Worm (Caenorhabditis elegans): ENCODE data around the gene chil-1.

Gene chil-1

DNA sequence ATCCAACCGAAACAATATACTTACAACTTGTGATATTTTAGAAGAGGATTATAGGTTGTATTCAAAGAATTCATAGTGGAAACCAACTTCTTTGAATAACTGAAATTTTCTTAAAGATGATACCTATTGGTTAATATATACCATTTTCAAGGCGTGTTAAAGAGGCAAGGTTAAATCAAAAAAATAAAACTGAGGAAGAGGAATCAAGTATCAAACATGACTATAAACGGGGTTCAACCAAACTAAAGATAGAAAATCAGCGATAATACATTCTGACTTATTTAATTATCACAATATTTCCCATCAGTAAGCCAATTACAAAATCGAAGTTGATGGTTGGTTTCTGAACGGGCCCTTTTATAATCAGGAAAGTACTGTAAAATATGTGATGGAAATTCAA, 4.9 kb downstream of the chil-1 start, which contains the start of gene chil-3:
chil-3 (minus strand) TSS at position 101 of the 400 bp plus-strand sequence.
- TF ChIP-seq sptf-1 (tag; optimal IDR thresholded peaks at IDR 0.05) (no peak), nhr-2 (tag; optimal IDR thresholded peaks at IDR 0.05) (no peak), pha-4 (tag; optimal IDR thresholded peaks at IDR 0.05) (no peak)

DNA sequence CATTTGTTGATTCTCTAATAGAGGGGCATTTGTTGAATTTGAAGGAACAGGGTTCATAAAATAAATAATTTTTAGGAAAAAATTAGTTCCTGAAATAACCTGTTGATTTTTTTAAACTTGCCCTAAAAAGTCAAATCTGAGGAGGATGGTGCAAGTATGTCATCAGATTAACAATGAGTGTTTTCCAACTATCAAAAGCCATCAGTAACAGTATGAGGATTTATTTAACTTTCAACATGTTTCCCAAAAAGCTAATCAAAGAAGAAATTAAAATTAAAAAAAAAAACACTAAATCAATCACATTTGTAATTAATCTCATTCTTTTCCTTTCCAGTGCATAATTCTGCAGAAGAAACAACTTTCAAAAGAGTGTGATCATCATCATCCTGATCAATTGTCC, 6.7 kb downstream of the chil-1 start, which contains the start of gene chil-5:
chil-5 (minus strand) TSS at position 101 of the 400 bp plus-strand sequence.
- TF ChIP-seq hlh-1 (tag; optimal IDR thresholded peaks at IDR 0.05), result no peak
- TF ChIP-seq sem-2 (GFP tag; optimal IDR thresholded peaks at IDR 0.05), result no peak
- no peak for TF ChIP-seq ceh-43 (GFP tag; optimal IDR thresholded peaks at IDR 0.05)
- TF ChIP-seq nhr-12 (tag; optimal IDR thresholded peaks at IDR 0.05), result no peak
- TF ChIP-seq lin-32 (GFP tag; optimal IDR thresholded peaks at IDR 0.05), result no peak
- TF ChIP-seq mep-1 (tag; optimal IDR thresholded peaks at IDR 0.05), result no peak
- no peak for TF ChIP-seq ceh-39 (tag; optimal IDR thresholded peaks at IDR 0.05)
- TF ChIP-seq ztf-11 (tag; optimal IDR thresholded peaks at IDR 0.05), result no peak
- no peak for TF ChIP-seq mls-2 (tag; optimal IDR thresholded peaks at IDR 0.05)
- no peak for TF ChIP-seq ham-2 (GFP tag; optimal IDR thresholded peaks at IDR 0.05)
- TF ChIP-seq drap-1 (GFP tag; optimal IDR thresholded peaks at IDR 0.05), result no peak
- no peak for TF ChIP-seq ces-1 (GFP tag; optimal IDR thresholded peaks at IDR 0.05)
- TF ChIP-seq pha-4 (tag; optimal IDR thresholded peaks at IDR 0.05), result no peak
- no peak for TF ChIP-seq tbx-8 (GFP tag; optimal IDR thresholded peaks at IDR 0.05)
- no peak for TF ChIP-seq unc-120 (tag; optimal IDR thresholded peaks at IDR 0.05; ENCODE audit: poor library complexity, severe bottlenecking)
- no peak for TF ChIP-seq nhr-76 (tag; optimal IDR thresholded peaks at IDR 0.05)
- no peak for TF ChIP-seq cnd-1 (tag; optimal IDR thresholded peaks at IDR 0.05)

DNA sequence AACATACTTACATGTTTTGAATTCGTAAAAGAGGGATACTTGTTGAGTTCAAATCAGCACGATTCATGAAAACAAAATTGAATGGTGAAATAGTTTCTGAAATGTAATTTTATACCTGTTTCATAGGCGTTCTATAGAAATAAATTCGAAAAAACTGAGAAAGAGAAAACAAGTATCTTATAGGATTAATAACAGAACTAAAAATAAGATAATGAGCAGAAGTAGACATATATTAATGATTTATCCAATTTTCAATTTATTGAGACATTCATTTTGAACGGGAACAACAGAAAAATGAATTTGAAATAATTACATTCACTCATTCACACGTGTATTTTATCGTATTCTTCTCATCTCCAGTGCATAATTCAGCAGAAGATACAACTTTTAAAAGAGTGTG, 8.5 kb downstream of the chil-1 start, which contains the start of gene chil-6:
chil-6 (minus strand) TSS at position 101 of the 400 bp plus-strand sequence.
- TF ChIP-seq lin-13 (tag; optimal IDR thresholded peaks at IDR 0.05) (no peak), nhr-2 (tag; optimal IDR thresholded peaks at IDR 0.05) (no peak), unc-120 (tag; optimal IDR thresholded peaks at IDR 0.05; ENCODE audit: poor library complexity, severe bottlenecking) (no peak), drap-1 (GFP tag; optimal IDR thresholded peaks at IDR 0.05) (no peak), ceh-39 (tag; optimal IDR thresholded peaks at IDR 0.05) (no peak), unc-62 (GFP tag; optimal IDR thresholded peaks at IDR 0.05) (no peak), ceh-43 (GFP tag; optimal IDR thresholded peaks at IDR 0.05) (no peak), elt-1 (tag; optimal IDR thresholded peaks at IDR 0.05; ENCODE audit: borderline replicate concordance, insufficient read depth) (no peak), elt-3 (tag; optimal IDR thresholded peaks at IDR 0.05) (no peak)

DNA sequence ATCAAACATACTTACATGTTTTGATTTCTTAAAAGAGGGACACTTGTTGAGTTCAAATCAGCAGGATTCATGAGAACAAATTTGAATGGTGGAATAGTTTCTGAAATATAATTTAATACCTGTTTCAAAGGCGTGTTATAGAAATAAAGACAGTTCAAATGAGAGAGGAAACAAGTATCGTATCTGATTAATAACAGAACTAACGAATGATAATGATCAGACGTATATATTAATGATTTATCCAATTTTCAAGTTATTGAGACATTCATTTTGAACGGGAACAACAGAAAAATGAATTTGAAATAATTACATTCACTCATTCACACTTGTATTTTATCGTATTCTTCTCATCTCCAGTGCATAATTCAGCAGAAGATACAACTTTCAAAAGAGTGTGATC, 10.7 kb downstream of the chil-1 start, which contains the start of gene chil-4:
chil-4 (minus strand) TSS at position 101 of the 400 bp plus-strand sequence.
- TF ChIP-seq nhr-237 (tag; optimal IDR thresholded peaks at IDR 0.05), result no peak

DNA sequence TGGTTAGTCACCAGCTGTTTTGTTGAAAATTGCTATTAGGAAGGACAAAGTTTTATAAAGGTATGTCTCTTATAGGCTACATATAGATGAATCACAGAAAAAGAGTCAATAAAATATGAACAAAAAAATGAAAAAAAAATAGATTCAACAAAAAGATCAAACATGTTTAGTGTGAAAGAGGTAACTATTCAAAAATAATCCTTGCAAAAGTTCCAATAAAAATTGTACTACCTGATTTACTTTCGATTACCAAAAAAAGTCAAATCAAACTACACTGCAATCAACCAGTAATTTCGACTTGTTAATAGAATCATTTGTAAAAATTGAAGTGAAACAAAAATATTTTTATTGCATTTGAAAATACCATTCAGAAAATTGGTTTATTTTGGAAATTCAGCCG, 15.3 kb downstream of the chil-1 start, which contains the start of gene ZK938.10:
ZK938.10 (minus strand) TSS at position 101 of the 400 bp plus-strand sequence.
- no peak for TF ChIP-seq nhr-237 (tag; optimal IDR thresholded peaks at IDR 0.05)
- TF ChIP-seq unc-120 (tag; optimal IDR thresholded peaks at IDR 0.05; ENCODE audit: poor library complexity, severe bottlenecking), result no peak
- no peak for TF ChIP-seq mep-1 (tag; optimal IDR thresholded peaks at IDR 0.05)
- no peak for TF ChIP-seq sem-2 (GFP tag; optimal IDR thresholded peaks at IDR 0.05)
- no peak for TF ChIP-seq pha-4 (tag; optimal IDR thresholded peaks at IDR 0.05)
- TF ChIP-seq ztf-11 (tag; optimal IDR thresholded peaks at IDR 0.05), result no peak
- TF ChIP-seq mab-5 (tag; optimal IDR thresholded peaks at IDR 0.05), result no peak
- no peak for TF ChIP-seq elt-3 (tag; optimal IDR thresholded peaks at IDR 0.05)
- TF ChIP-seq lin-32 (GFP tag; optimal IDR thresholded peaks at IDR 0.05), result no peak
- TF ChIP-seq unc-39 (tag; optimal IDR thresholded peaks at IDR 0.05), result no peak
- no peak for TF ChIP-seq ceh-83 (GFP tag; optimal IDR thresholded peaks at IDR 0.05)
- no peak for TF ChIP-seq lin-13 (tag; optimal IDR thresholded peaks at IDR 0.05)
- no peak for TF ChIP-seq bed-3 (GFP tag; optimal IDR thresholded peaks at IDR 0.05)
- TF ChIP-seq tbx-8 (GFP tag; optimal IDR thresholded peaks at IDR 0.05), result no peak
- TF ChIP-seq unc-62 (GFP tag; optimal IDR thresholded peaks at IDR 0.05), result no peak
- TF ChIP-seq ham-2 (GFP tag; optimal IDR thresholded peaks at IDR 0.05), result no peak
- no peak for TF ChIP-seq nhr-76 (tag; optimal IDR thresholded peaks at IDR 0.05)
- no peak for TF ChIP-seq mls-2 (tag; optimal IDR thresholded peaks at IDR 0.05)
- no peak for TF ChIP-seq flh-1 (GFP tag; optimal IDR thresholded peaks at IDR 0.05)

DNA sequence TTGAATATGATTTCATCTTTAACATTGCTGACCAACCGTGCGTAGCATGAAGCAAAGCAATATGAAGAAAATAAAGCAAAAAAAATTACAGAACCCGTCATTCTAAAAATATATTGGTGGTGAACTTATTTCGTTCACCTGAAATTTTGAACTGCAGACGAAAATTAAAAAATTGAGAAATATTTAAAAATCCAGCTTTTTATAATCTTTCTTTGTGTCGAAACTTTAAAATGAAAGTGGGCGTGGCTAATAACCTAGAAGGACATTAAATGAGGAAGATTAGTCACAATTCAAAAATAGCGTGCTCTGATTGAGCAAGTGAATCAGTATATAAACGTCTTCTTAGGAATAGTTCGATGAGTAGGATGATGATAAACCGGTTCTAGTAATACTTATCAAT, 16.8 kb downstream of the chil-1 start, which contains the start of gene old-2:
old-2 (minus strand) TSS at position 101 of the 400 bp plus-strand sequence.
- TF ChIP-seq drap-1 (GFP tag; optimal IDR thresholded peaks at IDR 0.05) (no peak), M03D4.4 (tag; optimal IDR thresholded peaks at IDR 0.05) (no peak), ces-1 (GFP tag; optimal IDR thresholded peaks at IDR 0.05) (no peak), elt-3 (tag; optimal IDR thresholded peaks at IDR 0.05) (no peak), bed-3 (GFP tag; optimal IDR thresholded peaks at IDR 0.05) (no peak), lin-13 (tag; optimal IDR thresholded peaks at IDR 0.05) (no peak), cnd-1 (tag; optimal IDR thresholded peaks at IDR 0.05) (no peak), hlh-1 (tag; optimal IDR thresholded peaks at IDR 0.05) (no peak), unc-39 (tag; optimal IDR thresholded peaks at IDR 0.05) (no peak), ham-2 (GFP tag; optimal IDR thresholded peaks at IDR 0.05) (no peak), mep-1 (tag; optimal IDR thresholded peaks at IDR 0.05) (no peak), ceh-83 (GFP tag; optimal IDR thresholded peaks at IDR 0.05) (no peak), ztf-11 (tag; optimal IDR thresholded peaks at IDR 0.05) (no peak), mab-5 (tag; optimal IDR thresholded peaks at IDR 0.05) (no peak)
